Worm (Caenorhabditis elegans): ENCODE data around the gene msp-77.

- no peak for TF ChIP-seq ceh-63 (GFP tag; optimal IDR thresholded peaks at IDR 0.05)
- no peak for TF ChIP-seq snpc-4 (tag; optimal IDR thresholded peaks at IDR 0.05)
- TF ChIP-seq lin-15B (tag; optimal IDR thresholded peaks at IDR 0.05) = no peak
- no peak for TF ChIP-seq ztf-11 (tag; optimal IDR thresholded peaks at IDR 0.05)
- no peak for TF ChIP-seq lin-39 (tag; optimal IDR thresholded peaks at IDR 0.05)
- TF ChIP-seq dpl-1 (GFP tag; optimal IDR thresholded peaks at IDR 0.05) = no peak
- TF ChIP-seq pqm-1 (tag; optimal IDR thresholded peaks at IDR 0.05) = no peak
These were observed 43.5 kb upstream of the msp-77 start, which contains the start of gene ssp-10 for ce11 chrIV:9850931-9851330.

Data from whole organism, L1 larva.